Fruit fly (Drosophila melanogaster) whole organism, prepupa: ENCODE data around the gene Pisd.
A peak's percentile ranks its signal among the peaks of the same experiment; 100 is the strongest.

Experiments used
- Blimp-1 ChIP-seq: fragments of 200-800 bp; sonication (Bioruptor generic); optimal IDR thresholded peaks from 3 replicates; lab custom pipeline; 2017; ENCODE audit warnings: missing biosample characterization, missing genetic modification characterization, mild to moderate bottlenecking, moderate library complexity, missing genetic modification reagents
- CG10669 ChIP-seq: fragments of 200-800 bp; sonication (Bioruptor generic); optimal IDR thresholded peaks from 3 replicates; lab custom pipeline; 2018; ENCODE audit warnings: missing biosample characterization, mild to moderate bottlenecking, missing genetic modification characterization, moderate library complexity
- CG11294 ChIP-seq: fragments of 200-800 bp; sonication (Bioruptor generic); IDR thresholded peaks from 2 replicates; pipeline ENCODE4 v1.3.6; 2022; ENCODE audit warnings: missing biosample characterization, missing genetic modification characterization
- CG11762 ChIP-seq: fragments of 200-800 bp; sonication (Bioruptor generic); optimal IDR thresholded peaks from 3 replicates; lab custom pipeline; 2016; ENCODE audit warnings: missing biosample characterization, missing genetic modification characterization; ENCODE audit not compliant: insufficient read depth
- CG11902 ChIP-seq: fragments of 200-800 bp; sonication (Bioruptor generic); optimal IDR thresholded peaks from 3 replicates; lab custom pipeline; 2016; ENCODE audit warnings: missing biosample characterization, missing genetic modification characterization
- CG15336 ChIP-seq: fragments of 200-800 bp; sonication (Bioruptor generic); IDR thresholded peaks from 2 replicates; pipeline ENCODE4 v1.3.6; 2022; ENCODE audit warnings: missing biosample characterization, missing genetic modification characterization
- CG16779 ChIP-seq: fragments of 200-800 bp; sonication (Bioruptor generic); optimal IDR thresholded peaks from 3 replicates; lab custom pipeline; 2017; ENCODE audit warnings: missing biosample characterization, mild to moderate bottlenecking, missing genetic modification characterization
- CG3032 ChIP-seq: fragments of 200-800 bp; optimal IDR thresholded peaks from 2 replicates; lab custom pipeline; 2019; ENCODE audit warnings: missing biosample characterization, mild to moderate bottlenecking, missing genetic modification characterization, moderate library complexity
- CG31627 ChIP-seq: fragments of 200-800 bp; sonication (Bioruptor generic); optimal IDR thresholded peaks from 3 replicates; lab custom pipeline; 2016; ENCODE audit warnings: missing biosample characterization, missing genetic modification characterization
- CG32006 ChIP-seq: fragments of 200-800 bp; sonication (Bioruptor generic); optimal IDR thresholded peaks from 3 replicates; lab custom pipeline; 2017; ENCODE audit warnings: missing biosample characterization, mild to moderate bottlenecking, missing genetic modification characterization
- CG34406 ChIP-seq: fragments of 200-800 bp; sonication (Bioruptor generic); optimal IDR thresholded peaks from 3 replicates; lab custom pipeline; 2016; ENCODE audit warnings: missing biosample characterization, missing genetic modification characterization
- CG4318 ChIP-seq: fragments of 200-800 bp; sonication (Bioruptor generic); optimal IDR thresholded peaks from 3 replicates; lab custom pipeline; 2017; ENCODE audit warnings: missing biosample characterization, mild to moderate bottlenecking, missing genetic modification characterization
- CG6163 ChIP-seq: fragments of 200-800 bp; sonication (Bioruptor generic); IDR thresholded peaks from 3 replicates; pipeline ENCODE4 v1.3.6; 2022; ENCODE audit warnings: missing biosample characterization, missing genetic modification characterization
- CG6276 ChIP-seq: fragments of 200-800 bp; sonication (Bioruptor generic); optimal IDR thresholded peaks from 2 replicates; lab custom pipeline; 2017; ENCODE audit warnings: missing biosample characterization, mild to moderate bottlenecking, missing genetic modification characterization
- CG6792 ChIP-seq: fragments of 200-800 bp; sonication (Bioruptor generic); optimal IDR thresholded peaks from 3 replicates; lab custom pipeline; 2016; ENCODE audit warnings: missing biosample characterization, missing genetic modification characterization
- CG6808 ChIP-seq: fragments of 200-800 bp; sonication (Bioruptor generic); optimal IDR thresholded peaks from 3 replicates; lab custom pipeline; 2017; ENCODE audit warnings: missing biosample characterization, missing genetic modification characterization, mild to moderate bottlenecking, moderate library complexity, missing genetic modification reagents
- CG6854 ChIP-seq: fragments of 200-800 bp; sonication (Bioruptor generic); optimal IDR thresholded peaks from 2 replicates; lab custom pipeline; 2017; ENCODE audit warnings: missing biosample characterization, mild to moderate bottlenecking, missing genetic modification characterization
- CG7368 ChIP-seq: fragments of 200-800 bp; sonication (Bioruptor generic); optimal IDR thresholded peaks from 3 replicates; lab custom pipeline; 2016; ENCODE audit warnings: missing biosample characterization, missing genetic modification characterization
- CG8119 ChIP-seq: fragments of 200-800 bp; sonication (Bioruptor generic); IDR thresholded peaks from 3 replicates; pipeline ENCODE4 v1.3.6; 2022; ENCODE audit warnings: missing biosample characterization, missing genetic modification characterization
- CG8319 ChIP-seq: fragments of 200-800 bp; sonication (Bioruptor generic); optimal IDR thresholded peaks from 3 replicates; lab custom pipeline; 2016; ENCODE audit warnings: missing biosample characterization, missing genetic modification characterization
- CG8632 ChIP-seq: fragments of 200-800 bp; sonication (Bioruptor generic); optimal IDR thresholded peaks from 3 replicates; lab custom pipeline; 2016; ENCODE audit warnings: missing biosample characterization, missing genetic modification characterization
- CG9139 ChIP-seq: fragments of 200-800 bp; sonication (Bioruptor generic); optimal IDR thresholded peaks from 3 replicates; lab custom pipeline; 2017; ENCODE audit warnings: missing biosample characterization, mild to moderate bottlenecking, missing genetic modification characterization
- Eip75B ChIP-seq: fragments of 200-800 bp; sonication (Bioruptor generic); optimal IDR thresholded peaks from 3 replicates; lab custom pipeline; 2016; ENCODE audit warnings: missing biosample characterization, missing genetic modification characterization
- Eip78C ChIP-seq: fragments of 200-800 bp; sonication (Bioruptor generic); peaks from one replicate; lab custom pipeline; 2016; ENCODE audit warnings: missing biosample characterization, missing genetic modification characterization
- Eip93F ChIP-seq: fragments of 200-800 bp; sonication (Bioruptor generic); optimal IDR thresholded peaks from 2 replicates; lab custom pipeline; 2016; ENCODE audit warnings: missing biosample characterization, mild to moderate bottlenecking, missing genetic modification characterization
- Ets21C ChIP-seq: fragments of 200-800 bp; sonication (Bioruptor generic); optimal IDR thresholded peaks from 3 replicates; lab custom pipeline; 2016; ENCODE audit warnings: missing biosample characterization, missing genetic modification characterization
- Ets96B ChIP-seq: fragments of 200-800 bp; optimal IDR thresholded peaks from 2 replicates; lab custom pipeline; 2019; ENCODE audit warnings: missing biosample characterization, mild to moderate bottlenecking, missing genetic modification characterization, moderate library complexity
- Hr38 ChIP-seq: sonication (Bioruptor generic); optimal IDR thresholded peaks from 2 replicates; lab custom pipeline; 2016; ENCODE audit warnings: missing biosample characterization, missing genetic modification characterization
- Hr39 ChIP-seq: fragments of 200-800 bp; sonication (Bioruptor generic); optimal IDR thresholded peaks from 2 replicates; lab custom pipeline; 2016; ENCODE audit warnings: missing biosample characterization, missing genetic modification characterization
- Hr4 ChIP-seq: fragments of 200-800 bp; sonication (Bioruptor generic); optimal IDR thresholded peaks from 3 replicates; lab custom pipeline; 2016; ENCODE audit warnings: missing biosample characterization, missing genetic modification characterization
- Lpt ChIP-seq: fragments of 200-800 bp; sonication (Bioruptor generic); optimal IDR thresholded peaks from 3 replicates; lab custom pipeline; 2016; ENCODE audit warnings: missing biosample characterization, missing genetic modification characterization
- OdsH ChIP-seq: fragments of 200-800 bp; sonication (Bioruptor generic); optimal IDR thresholded peaks from 3 replicates; lab custom pipeline; 2016; ENCODE audit warnings: missing biosample characterization, missing genetic modification characterization
- Smox ChIP-seq: fragments of 200-800 bp; sonication (Bioruptor generic); optimal IDR thresholded peaks from 3 replicates; lab custom pipeline; 2016; ENCODE audit warnings: missing biosample characterization, missing genetic modification characterization
- Sox102F ChIP-seq: fragments of 200-800 bp; sonication (Bioruptor generic); optimal IDR thresholded peaks from 2 replicates; lab custom pipeline; 2016; ENCODE audit warnings: missing biosample characterization, mild to moderate bottlenecking, missing genetic modification characterization
- achi ChIP-seq: fragments of 200-800 bp; sonication (Bioruptor generic); optimal IDR thresholded peaks from 3 replicates; lab custom pipeline; 2016; ENCODE audit warnings: missing biosample characterization, missing genetic modification characterization
- acj6 ChIP-seq: fragments of 200-800 bp; sonication (Bioruptor generic); optimal IDR thresholded peaks from 3 replicates; lab custom pipeline; 2016; ENCODE audit warnings: missing biosample characterization, missing genetic modification characterization
- dac ChIP-seq: fragments of 200-800 bp; sonication (Bioruptor generic); optimal IDR thresholded peaks from 2 replicates; lab custom pipeline; 2017; ENCODE audit warnings: missing biosample characterization, mild to moderate bottlenecking, missing genetic modification characterization
- esn ChIP-seq: fragments of 200-800 bp; sonication (Bioruptor generic); optimal IDR thresholded peaks from 2 replicates; lab custom pipeline; 2016; ENCODE audit warnings: missing biosample characterization, mild to moderate bottlenecking, missing genetic modification characterization, moderate library complexity
- fd59A ChIP-seq: fragments of 200-800 bp; sonication (Bioruptor generic); optimal IDR thresholded peaks from 2 replicates; lab custom pipeline; 2017; ENCODE audit warnings: missing biosample characterization, mild to moderate bottlenecking, missing genetic modification characterization, missing genetic modification reagents
- fd85E ChIP-seq: fragments of 200-800 bp; sonication (Bioruptor generic); optimal IDR thresholded peaks from 3 replicates; lab custom pipeline; 2016; ENCODE audit warnings: missing biosample characterization, missing genetic modification characterization
- fkh ChIP-seq: fragments of 200-800 bp; sonication (Bioruptor generic); optimal IDR thresholded peaks from 3 replicates; lab custom pipeline; 2017; ENCODE audit warnings: missing biosample characterization, mild to moderate bottlenecking, missing genetic modification characterization, moderate library complexity
- net ChIP-seq: fragments of 200-800 bp; sonication (Bioruptor generic); optimal IDR thresholded peaks from 3 replicates; lab custom pipeline; 2016; ENCODE audit warnings: missing biosample characterization, missing genetic modification characterization
- pdm3 ChIP-seq: fragments of 200-800 bp; sonication (Bioruptor generic); optimal IDR thresholded peaks from 3 replicates; lab custom pipeline; 2016; ENCODE audit warnings: missing biosample characterization, missing genetic modification characterization
- ss ChIP-seq, 2 experiments: fragments of 200-800 bp; sonication (Bioruptor generic); optimal IDR thresholded peaks; 2 replicates in 1 of 2; 3 replicates in 1 of 2; lab custom pipeline; 2017 to 2018; ENCODE audit warnings: mild to moderate bottlenecking in 2 of 2, missing biosample characterization in 2 of 2, missing genetic modification characterization in 2 of 2, moderate library complexity in 1 of 2
- svp ChIP-seq: fragments of 200-800 bp; sonication (Bioruptor generic); peaks from one replicate; lab custom pipeline; 2016; ENCODE audit warnings: missing biosample characterization, missing genetic modification characterization
- topi ChIP-seq: fragments of 200-800 bp; sonication (Bioruptor generic); optimal IDR thresholded peaks from 3 replicates; lab custom pipeline; 2016; ENCODE audit warnings: missing biosample characterization, missing genetic modification characterization
- vri ChIP-seq: fragments of 200-800 bp; sonication (Bioruptor generic); optimal IDR thresholded peaks from 3 replicates; lab custom pipeline; 2016; ENCODE audit warnings: missing biosample characterization, mild to moderate bottlenecking, missing genetic modification characterization

Pisd gene

dm6 chr3R:24031019-24031824 is 19.4 kb upstream of the Pisd start (continued):
- TF ChIP-seq CG3032 (tag; lab: Kevin White, UChicago) (peak; percentile 12), net (peak; percentile 64), vri (GFP tag; lab: Kevin White, UChicago) (peak; percentile 56), fd59A (GFP tag; lab: Kevin White, UChicago) (no peak), Eip75B (GFP tag; lab: Kevin White, UChicago) (peak; percentile 53), Hr39 (GFP tag; lab: Kevin White, UChicago) (peak; percentile 13), CG6854 (GFP tag; lab: Kevin White, UChicago) (peak; percentile 64), CG10669 (peak; percentile 18), esn (GFP tag; lab: Kevin White, UChicago) (peak; percentile 29), CG32006 (GFP tag; lab: Kevin White, UChicago) (peak; percentile 34), CG6808 (GFP tag; lab: Kevin White, UChicago) (peak; percentile 32), Lpt (GFP tag; lab: Kevin White, UChicago) (no peak), CG34406 (GFP tag; lab: Kevin White, UChicago) (peak; percentile 12), ss (GFP tag; optimal IDR thresholded peaks at IDR 0.05; lab: Kevin White, UChicago) (peak; percentile 55 to 58), Smox (GFP tag; lab: Kevin White, UChicago) (peak; percentile 3), CG31627 (GFP tag; lab: Kevin White, UChicago) (peak; percentile 16), CG8632 (no peak), CG4318 (GFP tag; lab: Kevin White, UChicago) (no peak), pdm3 (GFP tag; lab: Kevin White, UChicago) (no peak), dac (no peak), Blimp-1 (peak; percentile 47), svp (peak; percentile 94), acj6 (GFP tag; lab: Kevin White, UChicago) (peak; percentile 3), CG6792 (GFP tag; lab: Kevin White, UChicago) (peak; percentile 29), CG6276 (GFP tag; lab: Kevin White, UChicago) (peak; percentile 54), CG6163 (GFP tag; lab: Robert Waterston, UW) (no peak; the same call in 2 of the 3 replicates), CG11294 (GFP tag; lab: Robert Waterston, UW) (no peak; the same call in 1 of the 2 replicates), Ets21C (GFP tag; lab: Kevin White, UChicago) (no peak), Eip78C (GFP tag; lab: Kevin White, UChicago) (peak; percentile 86), Hr4 (GFP tag; lab: Kevin White, UChicago) (no peak), CG8119 (GFP tag; lab: Robert Waterston, UW) (peak; percentile 48)

- no peak for TF ChIP-seq CG11762
- TF ChIP-seq Eip78C (GFP tag; lab: Kevin White, UChicago), result no peak
- TF ChIP-seq achi, result no peak
- no peak for TF ChIP-seq Sox102F (GFP tag; lab: Kevin White, UChicago)
- no peak for TF ChIP-seq net
- no peak for TF ChIP-seq Ets21C (GFP tag; lab: Kevin White, UChicago)
- peak; percentile 9 for TF ChIP-seq Hr4 (GFP tag; lab: Kevin White, UChicago)
- peak; percentile 98 for TF ChIP-seq fkh (GFP tag; lab: Kevin White, UChicago)
- TF ChIP-seq svp, result no peak
- TF ChIP-seq Ets96B (tag; lab: Kevin White, UChicago), result no peak
- TF ChIP-seq Hr38, result no peak
- no peak for TF ChIP-seq CG6163 (GFP tag; lab: Robert Waterston, UW)
- TF ChIP-seq CG15336, result no peak
- TF ChIP-seq ss (GFP tag; optimal IDR thresholded peaks at IDR 0.05; lab: Kevin White, UChicago), result no peak
- no peak for TF ChIP-seq Eip93F
- TF ChIP-seq topi (GFP tag; lab: Kevin White, UChicago), result no peak
- TF ChIP-seq fd85E (GFP tag; lab: Kevin White, UChicago), result no peak
- TF ChIP-seq CG7368 (GFP tag; lab: Kevin White, UChicago), result no peak
- TF ChIP-seq CG16779, result no peak
- no peak for TF ChIP-seq CG8319 (GFP tag; lab: Kevin White, UChicago)
- no peak for TF ChIP-seq CG6276 (GFP tag; lab: Kevin White, UChicago)
- no peak for TF ChIP-seq CG11902 (GFP tag; lab: Kevin White, UChicago)
- TF ChIP-seq Hr39 (GFP tag; lab: Kevin White, UChicago), result peak; percentile 11
- TF ChIP-seq CG11294 (GFP tag; lab: Robert Waterston, UW), result no peak
- TF ChIP-seq OdsH (GFP tag; lab: Kevin White, UChicago), result no peak
- no peak for TF ChIP-seq CG9139 (GFP tag; lab: Kevin White, UChicago)
Observed at dm6 chr3R:24031825-24032523, 18.6 kb upstream of the Pisd start, which contains the start of the genes KrT95D and Mettl3. KrT95D (minus strand) TSS chr3R:24031827. Mettl3 (plus strand) TSS chr3R:24032157.
